Worm (Caenorhabditis elegans): ENCODE measurements around the gene sysm-1.

- TF ChIP-seq sea-2 (GFP tag; IDR thresholded peaks at IDR 0.05), result no peak
- TF ChIP-seq ztf-18 (tag; optimal IDR thresholded peaks at IDR 0.05), result peak; percentile 0
- TF ChIP-seq attf-3 (GFP tag; conservative IDR thresholded peaks at IDR 0.05), result no peak
- no peak for TF ChIP-seq ccch-3 (GFP tag; optimal IDR thresholded peaks at IDR 0.05)
- peak; percentile 80 for TF ChIP-seq nhr-80 (tag; optimal IDR thresholded peaks at IDR 0.05)
- no peak for TF ChIP-seq hrde-1 (tag; optimal IDR thresholded peaks at IDR 0.05; ENCODE audit: borderline replicate concordance)
- TF ChIP-seq Y79H2A.3 (GFP tag; conservative IDR thresholded peaks at IDR 0.05), result no peak
- no peak for TF ChIP-seq pha-4 (tag; optimal IDR thresholded peaks at IDR 0.05)
Measured at ce11 chrII:9094247-9094790, 11.3 kb upstream of the sysm-1 start.
